Fruit fly (Drosophila melanogaster) whole organism, embryonic: ENCODE results near the gene ebd1.
A peak's percentile ranks its signal among the peaks of the same experiment; 100 is the strongest.

ENCODE experiments used
- Awh ChIP-seq: fragments of 200-800 bp; sonication (Bioruptor generic); IDR thresholded peaks from 2 replicates; pipeline ENCODE4, ENCODE4 v1.3.6; 2022; ENCODE audit warnings: missing biosample characterization, missing genetic modification characterization
- CG13424 ChIP-seq: fragments of 200-800 bp; sonication (Bioruptor generic); optimal IDR thresholded peaks from 2 replicates; lab custom pipeline; 2019; ENCODE audit warnings: missing biosample characterization, mild to moderate bottlenecking, missing genetic modification characterization, moderate library complexity
- CG14014 ChIP-seq: fragments of 200-800 bp; sonication (Bioruptor generic); IDR thresholded peaks from 2 replicates; pipeline ENCODE4 v1.3.6; 2022; ENCODE audit warnings: missing biosample characterization, missing genetic modification characterization
- CG15269 ChIP-seq: fragments of 200-800 bp; sonication (Bioruptor generic); optimal IDR thresholded peaks from 2 replicates; lab custom pipeline; 2018; ENCODE audit warnings: missing biosample characterization, mild to moderate bottlenecking, missing genetic modification characterization, moderate library complexity
- CG15479 ChIP-seq: fragments of 200-800 bp; sonication (Bioruptor generic); optimal IDR thresholded peaks from 3 replicates; lab custom pipeline; 2019; ENCODE audit warnings: missing biosample characterization, mild to moderate bottlenecking, missing genetic modification characterization, moderate library complexity
- CG15514 ChIP-seq: fragments of 200-800 bp; sonication (Bioruptor generic); optimal IDR thresholded peaks from 3 replicates; lab custom pipeline; 2017; ENCODE audit warnings: missing biosample characterization, missing genetic modification characterization, mild to moderate bottlenecking, moderate library complexity, missing genetic modification reagents
- CG16779 ChIP-seq: fragments of 200-800 bp; sonication (Bioruptor generic); IDR thresholded peaks from 2 replicates; pipeline ENCODE4 v1.3.6; 2022; ENCODE audit warnings: missing biosample characterization, missing genetic modification characterization
- CG17802 ChIP-seq: fragments of 200-800 bp; sonication (Bioruptor generic); optimal IDR thresholded peaks from 2 replicates; lab custom pipeline; 2018; ENCODE audit warnings: missing biosample characterization, mild to moderate bottlenecking, missing genetic modification characterization, moderate library complexity
- CG2129 ChIP-seq: fragments of 200-800 bp; sonication (Bioruptor generic); IDR thresholded peaks from 2 replicates; pipeline ENCODE4 v1.3.6; 2022; ENCODE audit warnings: missing biosample characterization, missing genetic modification characterization; ENCODE audit not compliant: partially characterized antibody
- CG31224 ChIP-seq: fragments of 200-800 bp; sonication (Bioruptor generic); IDR thresholded peaks from 2 replicates; pipeline ENCODE4 v1.3.6; 2022; ENCODE audit warnings: missing biosample characterization, missing genetic modification characterization
- CG31441 ChIP-seq: fragments of 200-800 bp; sonication (Bioruptor generic); IDR thresholded peaks from 2 replicates; pipeline ENCODE4 v1.3.6; 2022; ENCODE audit warnings: missing biosample characterization, missing genetic modification characterization
- CG4360 ChIP-seq: fragments of 200-800 bp; sonication (Bioruptor generic); IDR thresholded peaks from 2 replicates; pipeline ENCODE4 v1.3.6; 2022; ENCODE audit warnings: missing biosample characterization, missing genetic modification characterization
- CG43689 ChIP-seq: fragments of 200-800 bp; sonication (Bioruptor generic); IDR thresholded peaks from 2 replicates; pipeline ENCODE4 v1.3.6; 2022; ENCODE audit warnings: missing biosample characterization, missing genetic modification characterization
- CG4617 ChIP-seq: fragments of 200-800 bp; sonication (Bioruptor generic); optimal IDR thresholded peaks from 3 replicates; lab custom pipeline; 2016; ENCODE audit warnings: missing biosample characterization, missing genetic modification characterization, borderline replicate concordance
- CG7271 ChIP-seq: fragments of 200-800 bp; sonication (Bioruptor generic); optimal IDR thresholded peaks from 2 replicates; lab custom pipeline; 2018; ENCODE audit warnings: missing biosample characterization, mild to moderate bottlenecking, missing genetic modification characterization, moderate library complexity
- CG7357 ChIP-seq: fragments of 200-800 bp; sonication (Bioruptor generic); IDR thresholded peaks from 3 replicates; pipeline ENCODE4 v1.3.6; 2022; ENCODE audit warnings: missing biosample characterization, missing genetic modification characterization
- CG7745 ChIP-seq: fragments of 200-800 bp; sonication (Bioruptor generic); optimal IDR thresholded peaks from 2 replicates; lab custom pipeline; 2018; ENCODE audit warnings: missing biosample characterization, mild to moderate bottlenecking, missing genetic modification characterization, moderate library complexity
- CG7786 ChIP-seq: fragments of 200-800 bp; sonication (Bioruptor generic); optimal IDR thresholded peaks from 2 replicates; lab custom pipeline; 2016; ENCODE audit warnings: missing biosample characterization, missing genetic modification characterization
- CG8765 ChIP-seq: fragments of 200-800 bp; sonication (Bioruptor generic); IDR thresholded peaks from 2 replicates; pipeline ENCODE4 v1.3.6; 2022; ENCODE audit warnings: missing biosample characterization, missing genetic modification characterization
- Chrac-16 ChIP-seq: fragments of 200-800 bp; sonication (Bioruptor generic); optimal IDR thresholded peaks from 3 replicates; lab custom pipeline; 2016; ENCODE audit warnings: missing biosample characterization, missing genetic modification characterization
- Elba2 ChIP-seq: fragments of 200-800 bp; sonication (Bioruptor generic); optimal IDR thresholded peaks from 3 replicates; lab custom pipeline; 2016; ENCODE audit warnings: missing biosample characterization, missing genetic modification characterization
- GATAe ChIP-seq: fragments of 200-800 bp; sonication (Bioruptor generic); conservative IDR thresholded peaks from 2 replicates; pipeline ENCODE4 v1.3.6; 2022; ENCODE audit warnings: missing biosample characterization, missing genetic modification characterization
- HLH3B ChIP-seq: fragments of 200-800 bp; sonication (Bioruptor generic); IDR thresholded peaks from 2 replicates; pipeline ENCODE4 v1.3.6; 2022; ENCODE audit warnings: missing biosample characterization, missing genetic modification characterization
- HLH54F ChIP-seq: fragments of 200-800 bp; sonication (Bioruptor generic); optimal IDR thresholded peaks from 3 replicates; lab custom pipeline; 2016; ENCODE audit warnings: missing biosample characterization, missing genetic modification characterization
- HmgD ChIP-seq: fragments of 200-800 bp; sonication (Bioruptor generic); optimal IDR thresholded peaks from 3 replicates; lab custom pipeline; 2016; ENCODE audit warnings: missing biosample characterization, missing genetic modification characterization
- Lim3 ChIP-seq: fragments of 200-800 bp; sonication (Bioruptor generic); IDR thresholded peaks from 2 replicates; pipeline ENCODE4 v1.3.6; 2022; ENCODE audit warnings: missing biosample characterization, missing genetic modification characterization
- Lpt ChIP-seq: fragments of >200 bp; optimal IDR thresholded peaks from 2 replicates; lab custom pipeline; 2018; ENCODE audit warnings: missing biosample characterization, missing genetic modification characterization
- NC2β ChIP-seq: fragments of 200-800 bp; sonication (Bioruptor generic); optimal IDR thresholded peaks from 2 replicates; lab custom pipeline; 2016; ENCODE audit warnings: missing biosample characterization, missing genetic modification characterization
- NfI ChIP-seq: fragments of 200-800 bp; sonication (Bioruptor generic); optimal IDR thresholded peaks from 3 replicates; lab custom pipeline; 2018; ENCODE audit warnings: missing biosample characterization, mild to moderate bottlenecking, missing genetic modification characterization, moderate library complexity
- Ptx1 ChIP-seq: fragments of 200-800 bp; sonication (Bioruptor generic); IDR thresholded peaks from 2 replicates; pipeline ENCODE4 v1.3.6; 2022; ENCODE audit warnings: missing biosample characterization, missing genetic modification characterization
- TFAM ChIP-seq: fragments of 200-800 bp; sonication (Bioruptor generic); optimal IDR thresholded peaks from 2 replicates; lab custom pipeline; 2017; ENCODE audit warnings: missing biosample characterization, missing genetic modification characterization, inconsistent platforms
- az2 ChIP-seq: fragments of 200-800 bp; sonication (Bioruptor generic); optimal IDR thresholded peaks from 3 replicates; lab custom pipeline; 2016; ENCODE audit warnings: missing biosample characterization, missing genetic modification characterization
- br ChIP-seq: fragments of >200 bp; optimal IDR thresholded peaks from 2 replicates; lab custom pipeline; 2017
- cas ChIP-seq: fragments of 200-800 bp; sonication (Bioruptor generic); IDR thresholded peaks from 2 replicates; pipeline ENCODE4 v1.3.6; 2022; ENCODE audit warnings: missing biosample characterization, missing genetic modification characterization
- cg ChIP-seq: fragments of 200-800 bp; sonication (Bioruptor generic); optimal IDR thresholded peaks from 3 replicates; lab custom pipeline; 2019; ENCODE audit warnings: missing biosample characterization, mild to moderate bottlenecking, missing genetic modification characterization, moderate library complexity
- chif ChIP-seq, 2 experiments: fragments of 200-800 bp; sonication (Bioruptor generic); optimal IDR thresholded peaks; 3 replicates each; lab custom pipeline; 2016; ENCODE audit warnings: missing biosample characterization in 2 of 2, missing genetic modification characterization in 2 of 2
- chn ChIP-seq: fragments of 200-800 bp; sonication (Bioruptor generic); optimal IDR thresholded peaks from 2 replicates; lab custom pipeline; 2016; ENCODE audit warnings: missing biosample characterization, missing genetic modification characterization
- ci ChIP-seq: fragments of 200-800 bp; sonication (Bioruptor generic); IDR thresholded peaks from 3 replicates; pipeline ENCODE4 v1.3.6; 2022; ENCODE audit warnings: missing biosample characterization, missing genetic modification characterization
- croc ChIP-seq: fragments of 200-800 bp; sonication (Bioruptor generic); conservative IDR thresholded peaks from 3 replicates; pipeline ENCODE4 v1.3.6; 2022; ENCODE audit warnings: missing biosample characterization, missing genetic modification characterization
- disco-r ChIP-seq: fragments of 200-800 bp; sonication (Bioruptor generic); optimal IDR thresholded peaks from 2 replicates; lab custom pipeline; 2016; ENCODE audit warnings: missing biosample characterization, missing genetic modification characterization
- fd102C ChIP-seq: fragments of 200-800 bp; sonication (Bioruptor generic); optimal IDR thresholded peaks from 2 replicates; lab custom pipeline; 2018; ENCODE audit warnings: missing biosample characterization, mild to moderate bottlenecking, missing genetic modification characterization, moderate library complexity
- grau ChIP-seq: fragments of 200-800 bp; optimal IDR thresholded peaks from 3 replicates; lab custom pipeline; 2019; ENCODE audit warnings: missing biosample characterization, mild to moderate bottlenecking, missing genetic modification characterization, moderate library complexity
- insv ChIP-seq, 2 experiments: fragments of 200-800 bp; sonication (Bioruptor generic); optimal IDR thresholded peaks; 3 replicates each; lab custom pipeline; 2016 to 2018; ENCODE audit warnings: missing biosample characterization in 2 of 2, missing genetic modification characterization in 2 of 2
- p53 ChIP-seq: fragments of 200-800 bp; sonication (Bioruptor generic); optimal IDR thresholded peaks from 2 replicates; lab custom pipeline; 2016; ENCODE audit warnings: missing biosample characterization, missing genetic modification characterization
- sens-2 ChIP-seq: fragments of 200-800 bp; sonication (Bioruptor generic); IDR thresholded peaks from 2 replicates; pipeline ENCODE4 v1.3.6; 2022; ENCODE audit warnings: missing biosample characterization, missing genetic modification characterization
- sqz ChIP-seq: fragments of 200-800 bp; sonication (Bioruptor generic); optimal IDR thresholded peaks from 3 replicates; lab custom pipeline; 2018; ENCODE audit warnings: missing biosample characterization, mild to moderate bottlenecking, missing genetic modification characterization
- sug ChIP-seq: fragments of 200-800 bp; optimal IDR thresholded peaks from 2 replicates; lab custom pipeline; 2019; ENCODE audit warnings: missing biosample characterization, mild to moderate bottlenecking, missing genetic modification characterization, moderate library complexity
- toy ChIP-seq: fragments of 200-800 bp; sonication (Bioruptor generic); IDR thresholded peaks from 2 replicates; pipeline ENCODE4 v1.3.6; 2022; ENCODE audit warnings: missing biosample characterization, missing genetic modification characterization
- zen2 ChIP-seq: fragments of 200-800 bp; sonication (Bioruptor generic); IDR thresholded peaks from 3 replicates; pipeline ENCODE4 v1.3.6; 2022; ENCODE audit warnings: missing biosample characterization, missing genetic modification characterization; ENCODE audit not compliant: partially characterized antibody

The ebd1 gene

DNA sequence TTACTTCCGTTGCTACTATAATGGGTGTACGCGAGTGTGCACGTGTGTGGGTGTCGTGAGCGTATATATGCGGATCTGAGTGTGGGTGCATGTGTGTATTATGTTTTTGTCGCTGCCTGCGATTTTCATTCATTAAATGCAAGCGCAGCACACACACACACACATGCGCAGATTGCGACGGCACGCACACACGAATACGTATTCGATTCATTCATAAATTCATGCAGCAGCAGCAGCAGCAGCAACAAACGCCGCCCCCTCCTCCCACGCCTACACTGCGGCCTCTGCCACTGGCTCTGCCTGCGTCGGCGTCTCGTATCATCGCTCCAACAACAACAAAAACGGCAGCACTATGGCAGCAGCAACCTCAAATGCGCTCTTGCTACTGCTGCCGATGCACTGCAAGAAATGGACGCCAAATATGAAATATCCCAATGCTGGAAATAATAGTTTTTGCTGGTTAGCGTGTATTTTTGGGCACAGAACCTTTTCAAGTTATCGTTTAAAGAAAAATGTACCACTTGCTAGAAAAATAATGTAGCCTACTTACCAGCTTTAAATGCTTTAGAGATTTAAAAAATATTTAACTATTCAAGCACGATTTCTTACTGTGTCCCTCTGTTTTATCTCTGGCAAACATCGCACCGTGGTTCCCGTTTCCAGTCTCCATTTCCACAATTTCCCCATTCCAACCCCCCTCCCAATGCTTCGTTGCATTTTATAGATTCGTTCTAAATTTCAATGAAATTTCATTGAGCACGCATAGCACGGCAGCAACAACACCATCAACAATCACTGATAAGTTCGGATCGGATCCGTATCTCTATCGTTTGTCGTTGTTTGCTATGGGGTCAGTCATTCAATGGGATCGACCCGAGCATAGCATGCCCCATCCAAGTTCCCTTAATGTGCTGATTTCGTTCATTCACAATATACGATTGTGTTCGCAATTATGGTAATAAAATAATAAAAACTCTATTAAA is 51.8 kb downstream of the ebd1 start (continued):
- no peak for TF ChIP-seq CG7271 (tag; lab: Kevin White, UChicago)
- TF ChIP-seq Lim3 (GFP tag; lab: Robert Waterston, UW): peak; percentile 58; the same call in 1 of the 2 replicates
- TF ChIP-seq insv (GFP tag; optimal IDR thresholded peaks at IDR 0.05; lab: Kevin White, UChicago): peak in 1 of 2 experiments; percentile 15
- peak; percentile 34 for TF ChIP-seq CG15514
- TF ChIP-seq croc (GFP tag; lab: Robert Waterston, UW): peak; percentile 88
- TF ChIP-seq CG15269 (tag; lab: Kevin White, UChicago): peak; percentile 72
- peak; percentile 63 for TF ChIP-seq CG17802 (tag; lab: Kevin White, UChicago)
- TF ChIP-seq az2: peak; percentile 87
- TF ChIP-seq CG8765: peak; percentile 57; the same call in 1 of the 2 replicates
- peak; percentile 90 for TF ChIP-seq CG4360 (GFP tag; lab: Robert Waterston, UW)
- no peak for TF ChIP-seq br
- peak; percentile 74 for TF ChIP-seq sqz
- peak; percentile 62 for TF ChIP-seq HLH54F (GFP tag; lab: Kevin White, UChicago)
- TF ChIP-seq chif (GFP tag; optimal IDR thresholded peaks at IDR 0.05; lab: Kevin White, UChicago): peak; percentile 87 to 94
- TF ChIP-seq Elba2 (GFP tag; lab: Kevin White, UChicago): no peak
- peak; percentile 71 for TF ChIP-seq CG4617 (GFP tag; lab: Kevin White, UChicago)
- TF ChIP-seq CG7357 (GFP tag; lab: Robert Waterston, UW): peak; percentile 71; the same call in 1 of the 3 replicates
- TF ChIP-seq grau: peak; percentile 79
- no peak for TF ChIP-seq Lpt (GFP tag; lab: Kevin White, UChicago)
- TF ChIP-seq CG15479 (GFP tag; lab: Kevin White, UChicago): no peak
- peak; percentile 85 for TF ChIP-seq CG13424
- peak; percentile 84 for TF ChIP-seq Awh
- TF ChIP-seq CG7745: peak; percentile 29
- no peak for TF ChIP-seq CG16779 (GFP tag; lab: Robert Waterston, UW)
- peak; percentile 94 for TF ChIP-seq chn (GFP tag; lab: Kevin White, UChicago)
- TF ChIP-seq p53 (GFP tag; lab: Kevin White, UChicago): peak; percentile 70
- TF ChIP-seq fd102C: peak; percentile 26
- TF ChIP-seq cas (GFP tag; lab: Robert Waterston, UW): no peak
- no peak for TF ChIP-seq GATAe
- TF ChIP-seq CG7786 (GFP tag; lab: Kevin White, UChicago): peak; percentile 85
- no peak for TF ChIP-seq CG2129 (GFP tag; lab: Robert Waterston, UW)
- TF ChIP-seq CG31224 (GFP tag; lab: Robert Waterston, UW): no peak
- TF ChIP-seq Ptx1 (GFP tag; lab: Robert Waterston, UW): peak; percentile 83
- TF ChIP-seq disco-r: peak; percentile 69
- TF ChIP-seq NfI (GFP tag; lab: Kevin White, UChicago): peak; percentile 76
- TF ChIP-seq CG31441 (GFP tag; lab: Robert Waterston, UW): peak; percentile 85
- TF ChIP-seq toy (GFP tag; lab: Robert Waterston, UW): 0 out of 2 replicates have a peak, but pooled peaks have one; percentile 17
- peak; percentile 51 for TF ChIP-seq CG14014
- TF ChIP-seq sug (tag; lab: Kevin White, UChicago): peak; percentile 42
- TF ChIP-seq TFAM: peak; percentile 54
- peak; percentile 88 for TF ChIP-seq HLH3B
- TF ChIP-seq cg: peak; percentile 89
- TF ChIP-seq NC2β (GFP tag; lab: Kevin White, UChicago): peak; percentile 79
- TF ChIP-seq sens-2 (GFP tag; lab: Robert Waterston, UW): peak; percentile 83
- peak; percentile 83 for TF ChIP-seq Chrac-16
- TF ChIP-seq HmgD: peak; percentile 57
- no peak for TF ChIP-seq zen2 (GFP tag; lab: Robert Waterston, UW)
- no peak; the same call in 1 of the 2 replicates for TF ChIP-seq CG43689 (GFP tag; lab: Robert Waterston, UW)
- TF ChIP-seq ci (GFP tag; lab: Robert Waterston, UW): peak; percentile 95
